Worm (Caenorhabditis elegans) whole organism, L3 larva: ENCODE results near the gene mat-2.

ENCODE experiments used
- R02D3.7 ChIP-seq: fragments of 150-350 bp; optimal IDR thresholded peaks from 2 replicates; lab custom pipeline; 2014; ENCODE audit warnings: missing biosample characterization, missing genetic modification characterization
- ZK546.5 ChIP-seq: sonication (generic microtip); optimal IDR thresholded peaks from 2 replicates; lab custom pipeline; 2017; ENCODE audit warnings: missing biosample characterization, missing genetic modification characterization
- aly-2 ChIP-seq: fragments of 150-350 bp; optimal IDR thresholded peaks from 2 replicates; lab custom pipeline; 2014; ENCODE audit warnings: missing biosample characterization, missing genetic modification characterization
- ama-1 ChIP-seq: fragments of 150-350 bp; optimal IDR thresholded peaks from 2 replicates; lab custom pipeline; 2018
- ceh-16 ChIP-seq: sonication (generic microtip); optimal IDR thresholded peaks from 2 replicates; lab custom pipeline; 2017; ENCODE audit warnings: missing biosample characterization, missing genetic modification characterization
- ceh-28 ChIP-seq: fragments of 150-350 bp; optimal IDR thresholded peaks from 2 replicates; lab custom pipeline; 2014; ENCODE audit warnings: missing biosample characterization, missing genetic modification reagents, missing genetic modification characterization
- ceh-82 ChIP-seq: fragments of 150-350 bp; optimal IDR thresholded peaks from 2 replicates; lab custom pipeline; 2014; ENCODE audit warnings: missing biosample characterization, missing genetic modification characterization
- daf-12 ChIP-seq: fragments of 150-350 bp; optimal IDR thresholded peaks from 2 replicates; lab custom pipeline; 2014; ENCODE audit warnings: missing biosample characterization, missing genetic modification reagents, missing genetic modification characterization
- egl-5 ChIP-seq: fragments of 150-350 bp; optimal IDR thresholded peaks from 2 replicates; lab custom pipeline; 2017; ENCODE audit warnings: missing biosample characterization, missing genetic modification reagents, missing genetic modification characterization, inconsistent platforms
- elt-1 ChIP-seq: fragments of 150-350 bp; optimal IDR thresholded peaks from 2 replicates; lab custom pipeline; 2014; ENCODE audit warnings: missing biosample characterization, missing genetic modification characterization
- elt-2 ChIP-seq: sonication (generic microtip); optimal IDR thresholded peaks from 2 replicates; lab custom pipeline; 2016; ENCODE audit warnings: missing genetic modification reagents, mild to moderate bottlenecking, missing genetic modification characterization, missing compliant biosample characterization
- elt-3 ChIP-seq, 3 experiments: fragments of 150-350 bp in 1 of 3; sonication (generic microtip) in 2 of 3; optimal IDR thresholded peaks; 2 replicates in 2 of 3; 4 replicates in 1 of 3; lab custom pipeline; 2014 to 2017; ENCODE audit warnings: missing biosample characterization in 3 of 3, missing genetic modification characterization in 3 of 3
- eor-1 ChIP-seq, 2 experiments: fragments of 150-350 bp; optimal IDR thresholded peaks; 2 replicates each; lab custom pipeline; 2014 to 2018; ENCODE audit warnings: missing biosample characterization in 2 of 2, missing genetic modification characterization in 2 of 2
- fkh-10 ChIP-seq: sonication (generic microtip); optimal IDR thresholded peaks from 2 replicates; lab custom pipeline; 2017; ENCODE audit warnings: missing biosample characterization, missing genetic modification reagents, missing genetic modification characterization
- hmg-11 ChIP-seq: sonication (generic microtip); optimal IDR thresholded peaks from 2 replicates; lab custom pipeline; 2016; ENCODE audit warnings: missing genetic modification characterization, missing compliant biosample characterization
- jun-1 ChIP-seq: fragments of 150-350 bp; optimal IDR thresholded peaks from 2 replicates; lab custom pipeline; 2014; ENCODE audit warnings: missing biosample characterization, missing genetic modification reagents, missing genetic modification characterization
- lin-15B ChIP-seq: fragments of 150-350 bp; optimal IDR thresholded peaks from 2 replicates; lab custom pipeline; 2014; ENCODE audit warnings: missing biosample characterization, missing genetic modification characterization
- lin-39 ChIP-seq: fragments of 150-350 bp; optimal IDR thresholded peaks from 2 replicates; lab custom pipeline; 2018; ENCODE audit warnings: missing biosample characterization, missing genetic modification reagents, missing genetic modification characterization
- lsy-12 ChIP-seq: sonication (generic microtip); optimal IDR thresholded peaks from 2 replicates; lab custom pipeline; 2016; ENCODE audit warnings: mild to moderate bottlenecking, missing genetic modification characterization, missing compliant biosample characterization
- mdl-1 ChIP-seq: fragments of 150-350 bp; optimal IDR thresholded peaks from 2 replicates; lab custom pipeline; 2014; ENCODE audit warnings: missing biosample characterization, missing genetic modification characterization
- mml-1 ChIP-seq: fragments of 150-350 bp; sonication (generic microtip); optimal IDR thresholded peaks from 3 replicates; lab custom pipeline; 2014; ENCODE audit warnings: missing biosample characterization, missing genetic modification characterization
- nfya-1 ChIP-seq: sonication (generic microtip); optimal IDR thresholded peaks from 2 replicates; lab custom pipeline; 2017; ENCODE audit warnings: missing genetic modification characterization, mild to moderate bottlenecking, missing compliant biosample characterization, antibody characterized with exemption, moderate library complexity; ENCODE audit not compliant: insufficient read depth
- nhr-12 ChIP-seq: fragments of 150-350 bp; optimal IDR thresholded peaks from 2 replicates; lab custom pipeline; 2014; ENCODE audit warnings: missing biosample characterization, missing genetic modification characterization
- nhr-23 ChIP-seq: fragments of 150-350 bp; optimal IDR thresholded peaks from 2 replicates; lab custom pipeline; 2014; ENCODE audit warnings: missing biosample characterization, missing genetic modification reagents, missing genetic modification characterization
- nhr-237 ChIP-seq: fragments of 150-350 bp; optimal IDR thresholded peaks from 2 replicates; lab custom pipeline; 2014; ENCODE audit warnings: missing biosample characterization, missing genetic modification characterization
- nhr-25 ChIP-seq: sonication (generic microtip); optimal IDR thresholded peaks from 2 replicates; lab custom pipeline; 2017; ENCODE audit warnings: missing biosample characterization, missing genetic modification characterization
- nhr-43 ChIP-seq: sonication (generic microtip); optimal IDR thresholded peaks from 2 replicates; lab custom pipeline; 2016; ENCODE audit warnings: mild to moderate bottlenecking, missing genetic modification characterization, missing compliant biosample characterization; ENCODE audit not compliant: poor library complexity, severe bottlenecking
- nhr-76 ChIP-seq: fragments of 150-350 bp; sonication (generic microtip); optimal IDR thresholded peaks from 5 replicates; lab custom pipeline; 2014; ENCODE audit warnings: missing biosample characterization, missing genetic modification characterization
- nhr-77 ChIP-seq: fragments of 150-350 bp; optimal IDR thresholded peaks from 2 replicates; lab custom pipeline; 2014; ENCODE audit warnings: missing biosample characterization, missing genetic modification characterization
- pha-4 ChIP-seq: fragments of 150-350 bp; optimal IDR thresholded peaks from 2 replicates; lab custom pipeline; 2014; ENCODE audit warnings: missing biosample characterization, missing genetic modification reagents, missing genetic modification characterization
- pqm-1 ChIP-seq: fragments of 150-350 bp; optimal IDR thresholded peaks from 2 replicates; lab custom pipeline; 2017; ENCODE audit warnings: missing biosample characterization, missing genetic modification characterization, inconsistent platforms
- sea-2 ChIP-seq: fragments of 150-350 bp; sonication (generic microtip); optimal IDR thresholded peaks from 4 replicates; lab custom pipeline; 2014; ENCODE audit warnings: missing biosample characterization, missing genetic modification reagents, missing genetic modification characterization
- skn-1 ChIP-seq: fragments of 150-350 bp; optimal IDR thresholded peaks from 2 replicates; lab custom pipeline; 2014; ENCODE audit warnings: missing biosample characterization, missing genetic modification characterization
- snpc-4 ChIP-seq: fragments of 150-350 bp; optimal IDR thresholded peaks from 2 replicates; lab custom pipeline; 2014; ENCODE audit warnings: missing biosample characterization, missing genetic modification characterization
- tbx-2 ChIP-seq: sonication (generic microtip); optimal IDR thresholded peaks from 2 replicates; lab custom pipeline; 2016; ENCODE audit warnings: mild to moderate bottlenecking, missing genetic modification characterization, missing compliant biosample characterization
- ztf-11 ChIP-seq: fragments of 150-350 bp; optimal IDR thresholded peaks from 2 replicates; lab custom pipeline; 2014; ENCODE audit warnings: missing biosample characterization, missing genetic modification characterization
- ztf-4 ChIP-seq: fragments of 150-350 bp; optimal IDR thresholded peaks from 2 replicates; lab custom pipeline; 2014; ENCODE audit warnings: missing biosample characterization, missing genetic modification characterization

mat-2 gene

DNA sequence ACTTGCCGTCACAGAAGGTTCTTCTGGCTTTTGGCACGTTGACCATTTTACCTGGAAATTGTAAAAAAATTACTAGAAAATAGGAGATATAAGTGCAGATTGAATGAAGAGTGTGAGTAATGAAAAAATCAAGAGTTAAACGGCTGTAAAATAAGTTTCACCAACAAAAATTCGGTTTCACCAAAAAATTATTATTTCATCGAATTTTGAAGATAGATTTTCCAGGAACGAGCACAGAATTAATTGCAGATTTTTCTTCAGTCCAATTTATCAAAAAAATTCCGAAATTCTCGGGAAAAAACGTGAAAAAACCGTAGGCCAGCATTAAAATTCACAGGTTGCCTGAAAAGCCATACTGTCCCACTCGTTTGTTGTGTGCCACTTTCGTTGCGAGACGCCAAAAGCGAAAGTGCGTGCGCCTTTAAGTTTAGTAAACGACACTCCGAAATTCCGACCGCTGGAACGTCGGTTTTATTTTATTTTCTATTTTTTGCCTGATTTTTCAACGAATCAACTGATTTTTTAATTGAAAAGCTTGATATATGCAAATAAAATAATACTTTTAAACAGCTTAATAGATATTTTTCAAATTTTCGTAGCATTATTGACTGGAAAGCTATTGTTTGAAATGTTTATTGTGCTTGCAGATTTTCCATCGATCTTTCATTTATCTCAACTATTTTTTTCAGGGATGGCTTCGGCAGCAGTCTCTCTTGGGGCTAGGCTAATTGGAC is 15.2 kb upstream of the mat-2 start, which contains the start of the genes rpl-36.A and nuo-1 (continued):
- TF ChIP-seq skn-1 (tag; lab: Kevin White, UChicago) (peak; percentile 83), hmg-11 (peak; percentile 79), lin-39 (peak; percentile 96), nhr-77 (tag; lab: Kevin White, UChicago) (no peak), mml-1 (no peak), nhr-43 (tag; lab: Kevin White, UChicago) (peak; percentile 41), elt-3 (tag; optimal IDR thresholded peaks at IDR 0.05; lab: Kevin White, UChicago) (no peak), mdl-1 (tag; lab: Kevin White, UChicago) (no peak), nhr-23 (tag; lab: Kevin White, UChicago) (peak; percentile 92), nhr-237 (no peak), aly-2 (tag; lab: Kevin White, UChicago) (no peak), ceh-28 (peak; percentile 41), nhr-12 (no peak), ceh-82 (tag; lab: Kevin White, UChicago) (no peak), ztf-11 (no peak), fkh-10 (GFP tag; lab: Kevin White, UChicago) (peak; percentile 17), jun-1 (tag; lab: Kevin White, UChicago) (peak; percentile 31), sea-2 (GFP tag; lab: Kevin White, UChicago) (no peak), daf-12 (tag; lab: Kevin White, UChicago) (no peak), nhr-76 (tag; lab: Kevin White, UChicago) (peak; percentile 21), ztf-4 (tag; lab: Kevin White, UChicago) (no peak), ZK546.5 (tag; lab: Kevin White, UChicago) (no peak), pha-4 (tag; lab: Kevin White, UChicago) (peak; percentile 96)

DNA sequence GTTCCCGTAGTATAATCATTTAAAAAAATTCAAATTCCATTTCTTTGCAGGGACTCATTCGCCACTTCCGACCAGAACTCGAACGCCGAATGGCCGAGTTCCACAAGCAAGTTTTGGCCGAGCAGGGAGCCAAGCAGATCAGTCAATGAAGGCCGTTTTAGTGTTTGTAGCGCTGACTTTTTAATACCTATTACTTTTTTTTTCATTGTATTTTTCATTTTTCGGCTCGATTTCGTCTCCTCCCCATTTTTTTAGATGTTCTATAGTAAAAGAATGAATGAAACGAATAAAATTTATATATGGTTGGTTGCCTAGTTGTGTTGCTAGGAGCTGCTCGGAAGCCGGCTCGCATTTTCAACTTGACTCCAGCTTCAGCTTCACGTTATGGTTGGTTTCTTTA is 12.7 kb upstream of the mat-2 start, which contains the start of gene C09H10.4:
Gene C09H10.4 (plus strand): TSS at position 301 of the 400 bp plus-strand sequence.
- no peak for TF ChIP-seq lsy-12 (tag; lab: Kevin White, UChicago)
- TF ChIP-seq snpc-4 (tag; lab: Kevin White, UChicago), result no peak
- no peak for TF ChIP-seq elt-1 (tag; lab: Kevin White, UChicago)

DNA sequence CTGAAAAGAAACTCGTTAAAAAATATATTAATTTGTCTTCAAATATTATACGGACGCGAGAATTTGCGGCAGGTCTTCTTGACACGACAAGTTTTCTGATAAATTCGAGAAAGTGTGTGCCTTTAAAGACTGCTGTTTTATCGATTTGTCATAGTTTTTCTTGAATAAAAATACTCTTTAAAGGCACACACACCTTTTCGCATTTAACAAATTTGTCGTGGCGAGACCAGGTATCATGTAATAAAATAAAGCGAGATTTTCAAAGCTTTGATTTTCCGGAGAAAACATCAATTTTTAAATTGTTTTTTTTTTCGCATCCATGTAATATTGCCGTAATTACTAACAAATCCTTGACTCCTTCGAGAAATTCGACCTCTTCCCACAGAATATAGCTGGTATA is 11.3 kb upstream of the mat-2 start:
- no peak for TF ChIP-seq lin-15B
- TF ChIP-seq ceh-16, result no peak
- no peak for TF ChIP-seq hmg-11
- no peak for TF ChIP-seq skn-1 (tag; lab: Kevin White, UChicago)
- no peak for TF ChIP-seq nfya-1 (tag; lab: Kevin White, UChicago)
- TF ChIP-seq egl-5 (tag; lab: Kevin White, UChicago), result no peak
- no peak for TF ChIP-seq nhr-25
- no peak for TF ChIP-seq nhr-76 (tag; lab: Kevin White, UChicago)
- no peak for TF ChIP-seq jun-1 (tag; lab: Kevin White, UChicago)
- no peak for TF ChIP-seq elt-1 (tag; lab: Kevin White, UChicago)
- no peak for TF ChIP-seq pqm-1
- no peak for TF ChIP-seq tbx-2 (tag; lab: Kevin White, UChicago)
- no peak for TF ChIP-seq sea-2 (GFP tag; lab: Kevin White, UChicago)
- no peak for TF ChIP-seq ama-1 (lab: Kevin White, UChicago)
- TF ChIP-seq aly-2 (tag; lab: Kevin White, UChicago), result no peak
- TF ChIP-seq, all 47 proteins: peak for 0

DNA sequence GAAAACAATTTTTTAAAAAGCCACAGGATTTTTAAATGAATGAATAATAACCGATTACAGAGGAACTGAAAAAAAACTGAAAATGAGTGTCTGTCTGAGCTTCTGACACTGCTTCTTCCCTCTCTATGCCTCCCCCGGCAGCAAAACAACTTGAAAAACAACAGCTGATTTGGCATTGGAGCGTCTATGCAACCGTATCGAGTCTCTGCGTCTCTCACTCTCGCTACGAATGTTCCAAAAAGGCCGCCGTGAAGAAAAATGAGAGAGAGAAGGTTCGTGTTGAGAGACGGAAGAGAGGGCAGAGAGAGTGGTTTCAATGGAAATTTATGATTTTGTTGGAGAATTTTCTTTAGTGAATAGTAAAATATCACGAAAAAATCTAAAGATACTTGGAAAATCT is 9.5 kb upstream of the mat-2 start:
- TF ChIP-seq ZK546.5 (tag; lab: Kevin White, UChicago) (no peak), nhr-23 (tag; lab: Kevin White, UChicago) (peak; percentile 72), R02D3.7 (tag; lab: Kevin White, UChicago) (no peak), pha-4 (tag; lab: Kevin White, UChicago) (peak; percentile 84), egl-5 (tag; lab: Kevin White, UChicago) (peak; percentile 80), lin-15B (peak; percentile 82), eor-1 (tag; optimal IDR thresholded peaks at IDR 0.05; lab: Kevin White, UChicago) (no peak), nfya-1 (tag; lab: Kevin White, UChicago) (peak; percentile 76), snpc-4 (tag; lab: Kevin White, UChicago) (peak; percentile 49), elt-3 (tag; optimal IDR thresholded peaks at IDR 0.05; lab: Kevin White, UChicago) (no peak), elt-2 (tag; lab: Kevin White, UChicago) (peak; percentile 48), nhr-25 (peak; percentile 83), pqm-1 (peak; percentile 29), daf-12 (tag; lab: Kevin White, UChicago) (no peak), nhr-43 (tag; lab: Kevin White, UChicago) (no peak), hmg-11 (peak; percentile 11), lin-39 (peak; percentile 79)
- TF ChIP-seq, all 47 proteins: peak for 11
